Worm (Caenorhabditis elegans) whole organism, mixed stage, embryonic: ENCODE results near the gene F26D2.13.

Source experiments
- lin-13 ChIP-seq: fragments of 150-350 bp; optimal IDR thresholded peaks from 2 replicates; lab custom pipeline; 2014; ENCODE audit warnings: missing biosample characterization, missing genetic modification characterization
- nhr-76 ChIP-seq: sonication (generic microtip); optimal IDR thresholded peaks from 2 replicates; lab custom pipeline; 2017; ENCODE audit warnings: missing biosample characterization, missing genetic modification characterization
- snpc-4 ChIP-seq: fragments of 150-350 bp; optimal IDR thresholded peaks from 2 replicates; lab custom pipeline; 2014; ENCODE audit warnings: missing biosample characterization, missing genetic modification characterization
- unc-39 ChIP-seq: fragments of 150-350 bp; optimal IDR thresholded peaks from 2 replicates; lab custom pipeline; 2014; ENCODE audit warnings: missing biosample characterization, missing genetic modification characterization
- unc-62 ChIP-seq: fragments of 150-350 bp; optimal IDR thresholded peaks from 2 replicates; lab custom pipeline; 2014; ENCODE audit warnings: missing biosample characterization, missing genetic modification reagents, missing genetic modification characterization
- ztf-11 ChIP-seq: fragments of 150-350 bp; optimal IDR thresholded peaks from 2 replicates; lab custom pipeline; 2014; ENCODE audit warnings: missing biosample characterization, missing genetic modification characterization

DNA sequence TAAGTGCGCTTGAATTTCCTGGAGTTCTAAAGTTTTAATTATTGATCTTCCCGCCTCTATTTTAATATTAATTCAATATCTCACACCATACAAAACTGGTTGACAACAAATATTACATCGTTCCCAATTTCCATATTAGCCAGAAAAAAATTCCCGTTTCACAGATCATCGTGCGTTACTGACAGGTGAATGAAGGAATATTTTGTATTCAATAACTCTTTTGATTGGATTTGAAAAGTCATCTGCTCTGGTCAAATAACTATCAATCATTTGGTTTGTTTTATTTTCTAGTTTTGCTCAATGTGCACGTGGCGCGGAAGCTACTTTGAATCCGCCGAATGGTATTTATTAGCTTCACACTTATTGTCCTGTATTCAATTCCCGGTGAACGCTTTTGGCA, 48.3 kb upstream of the F26D2.13 start, which contains the start of gene srh-139:
- no peak for TF ChIP-seq snpc-4
- no peak for TF ChIP-seq nhr-76
- no peak for TF ChIP-seq unc-62 (GFP tag; lab: Kevin White, UChicago)
- no peak for TF ChIP-seq ztf-11 (tag; lab: Kevin White, UChicago)
- no peak for TF ChIP-seq unc-39 (tag; lab: Kevin White, UChicago)
- no peak for TF ChIP-seq lin-13 (tag; lab: Kevin White, UChicago)
